Worm (Caenorhabditis elegans) whole organism, L1 larva: ENCODE results near the gene srw-62.

ENCODE experiments used
- C04F5.9 ChIP-seq: sonication (generic microtip); optimal IDR thresholded peaks from 2 replicates; lab custom pipeline; 2016; ENCODE audit warnings: missing genetic modification characterization, missing compliant biosample characterization
- C34B4.2 ChIP-seq: sonication (generic microtip); optimal IDR thresholded peaks from 2 replicates; lab custom pipeline; 2017; ENCODE audit warnings: mild to moderate bottlenecking, missing genetic modification characterization, missing compliant biosample characterization
- Y116A8C.19 ChIP-seq: sonication (generic microtip); optimal IDR thresholded peaks from 2 replicates; lab custom pipeline; 2016; ENCODE audit warnings: missing compliant biosample characterization, missing genetic modification characterization, borderline replicate concordance
- ceh-63 ChIP-seq: fragments of 200-800 bp; sonication (Bioruptor generic); optimal IDR thresholded peaks from 2 replicates; lab custom pipeline; 2018; ENCODE audit warnings: mild to moderate bottlenecking, missing genetic modification characterization, missing compliant biosample characterization
- ceh-8 ChIP-seq: fragments of 200-800 bp; sonication (Bioruptor generic); optimal IDR thresholded peaks from 2 replicates; lab custom pipeline; 2018; ENCODE audit warnings: mild to moderate bottlenecking, missing genetic modification characterization, moderate library complexity, missing compliant biosample characterization
- ceh-82 ChIP-seq, 3 experiments: fragments of 150-350 bp in 1 of 3; sonication (generic microtip) in 2 of 3; optimal IDR thresholded peaks; 2 replicates each; lab custom pipeline; 2014 to 2017; ENCODE audit warnings: missing biosample characterization in 3 of 3, missing genetic modification characterization in 3 of 3
- ceh-90 ChIP-seq: sonication (generic microtip); optimal IDR thresholded peaks from 2 replicates; lab custom pipeline; 2016; ENCODE audit warnings: missing genetic modification characterization, missing compliant biosample characterization
- efl-1 ChIP-seq, 4 experiments: fragments of 150-350 bp; optimal IDR thresholded peaks in 3 of 4; peaks in 1 of 4; 1 replicate in 1 of 4; 2 replicates in 3 of 4; lab custom pipeline; 2014; ENCODE audit warnings: missing biosample characterization in 2 of 4, missing genetic modification characterization in 2 of 4, missing genetic modification reagents in 2 of 4
- egl-13 ChIP-seq: sonication (generic microtip); optimal IDR thresholded peaks from 2 replicates; lab custom pipeline; 2016; ENCODE audit warnings: missing genotype, missing genetic modification reagents, missing genetic modification characterization, missing compliant biosample characterization
- egl-27 ChIP-seq, 2 experiments: fragments of 150-350 bp in 1 of 2; sonication (generic microtip); optimal IDR thresholded peaks; 3 replicates each; lab custom pipeline; 2017 to 2018; ENCODE audit warnings: missing biosample characterization in 2 of 2, missing genetic modification characterization in 2 of 2, missing genetic modification reagents in 2 of 2
- ets-5 ChIP-seq: fragments of 200-800 bp; sonication (Bioruptor generic); IDR thresholded peaks from 2 replicates; pipeline ENCODE4 v1.3.6; 2022; ENCODE audit warnings: missing genetic modification characterization, missing compliant biosample characterization
- fkh-10 ChIP-seq: sonication (generic microtip); optimal IDR thresholded peaks from 2 replicates; lab custom pipeline; 2017; ENCODE audit warnings: missing biosample characterization, missing genetic modification reagents, missing genetic modification characterization
- fkh-4 ChIP-seq: sonication (generic microtip); optimal IDR thresholded peaks from 2 replicates; lab custom pipeline; 2016; ENCODE audit warnings: missing compliant biosample characterization, missing genetic modification characterization, borderline replicate concordance
- fkh-8 ChIP-seq: sonication (generic microtip); optimal IDR thresholded peaks from 2 replicates; lab custom pipeline; 2016; ENCODE audit warnings: mild to moderate bottlenecking, missing genetic modification characterization, missing compliant biosample characterization
- fos-1 ChIP-seq: fragments of 150-350 bp; optimal IDR thresholded peaks from 2 replicates; lab custom pipeline; 2014; ENCODE audit warnings: missing biosample characterization, missing genetic modification characterization
- grh-1 ChIP-seq: fragments of 200-800 bp; sonication (Bioruptor generic); IDR thresholded peaks from 2 replicates; pipeline ENCODE4 v1.3.6; 2022; ENCODE audit warnings: missing genetic modification reagents, missing genetic modification characterization, missing compliant biosample characterization
- hlh-17 ChIP-seq: fragments of 200-800 bp; sonication (Bioruptor generic); optimal IDR thresholded peaks from 2 replicates; lab custom pipeline; 2018; ENCODE audit warnings: missing genetic modification characterization, mild to moderate bottlenecking, missing compliant biosample characterization, moderate library complexity, borderline replicate concordance
- hpl-2 ChIP-seq: fragments of 150-350 bp; optimal IDR thresholded peaks from 2 replicates; lab custom pipeline; 2014; ENCODE audit warnings: missing biosample characterization, missing genetic modification reagents, missing genetic modification characterization
- irx-1 ChIP-seq: sonication (generic microtip); optimal IDR thresholded peaks from 2 replicates; lab custom pipeline; 2016; ENCODE audit warnings: missing genetic modification characterization, missing compliant biosample characterization
- isw-1 ChIP-seq: fragments of 200-800 bp; sonication (Bioruptor generic); IDR thresholded peaks from 2 replicates; pipeline ENCODE4 v1.3.6; 2022; ENCODE audit warnings: missing genetic modification characterization, missing compliant biosample characterization
- jun-1 ChIP-seq: fragments of 150-350 bp; optimal IDR thresholded peaks from 2 replicates; lab custom pipeline; 2014; ENCODE audit warnings: missing biosample characterization, missing genetic modification reagents, missing genetic modification characterization
- lin-13 ChIP-seq: fragments of 150-350 bp; optimal IDR thresholded peaks from 2 replicates; lab custom pipeline; 2014; ENCODE audit warnings: missing biosample characterization, missing genetic modification reagents, missing genetic modification characterization
- lin-14 ChIP-seq: fragments of 200-800 bp; sonication (Bioruptor generic); optimal IDR thresholded peaks from 2 replicates; lab custom pipeline; 2018; ENCODE audit warnings: mild to moderate bottlenecking, missing genetic modification characterization, moderate library complexity, missing compliant biosample characterization
- lin-35 ChIP-seq, 2 experiments: fragments of 150-350 bp; optimal IDR thresholded peaks; 2 replicates each; lab custom pipeline; 2014; ENCODE audit warnings: missing biosample characterization in 2 of 2, missing genetic modification characterization in 2 of 2, missing genetic modification reagents in 2 of 2
- lin-39 ChIP-seq: fragments of 150-350 bp; optimal IDR thresholded peaks from 2 replicates; lab custom pipeline; 2014; ENCODE audit warnings: missing biosample characterization, missing genetic modification reagents, missing genetic modification characterization
- lsy-2 ChIP-seq, 2 experiments: fragments of 150-350 bp; optimal IDR thresholded peaks; 2 replicates each; lab custom pipeline; 2014; ENCODE audit warnings: missing biosample characterization in 2 of 2, missing genetic modification characterization in 2 of 2
- mep-1 ChIP-seq: fragments of 150-350 bp; optimal IDR thresholded peaks from 2 replicates; lab custom pipeline; 2014; ENCODE audit warnings: missing biosample characterization, missing genetic modification characterization
- nhr-11 ChIP-seq: fragments of 150-350 bp; optimal IDR thresholded peaks from 2 replicates; lab custom pipeline; 2014; ENCODE audit warnings: missing biosample characterization, missing genetic modification characterization
- nhr-12 ChIP-seq: sonication (generic microtip); optimal IDR thresholded peaks from 2 replicates; lab custom pipeline; 2017; ENCODE audit warnings: missing biosample characterization, missing genetic modification characterization
- nhr-20 ChIP-seq: sonication (generic microtip); optimal IDR thresholded peaks from 2 replicates; lab custom pipeline; 2016; ENCODE audit warnings: mild to moderate bottlenecking, missing genetic modification characterization, missing compliant biosample characterization
- nhr-47 ChIP-seq: sonication (generic microtip); optimal IDR thresholded peaks from 2 replicates; lab custom pipeline; 2016; ENCODE audit warnings: mild to moderate bottlenecking, missing genetic modification characterization, moderate library complexity, missing compliant biosample characterization
- nhr-71 ChIP-seq: sonication (generic microtip); optimal IDR thresholded peaks from 2 replicates; lab custom pipeline; 2016; ENCODE audit warnings: mild to moderate bottlenecking, missing genetic modification characterization, moderate library complexity, missing compliant biosample characterization
- nhr-76 ChIP-seq: sonication (generic microtip); optimal IDR thresholded peaks from 2 replicates; lab custom pipeline; 2017; ENCODE audit warnings: missing biosample characterization, missing genetic modification characterization
- nhr-84 ChIP-seq: sonication (generic microtip); optimal IDR thresholded peaks from 2 replicates; lab custom pipeline; 2017; ENCODE audit warnings: missing biosample characterization, missing genetic modification characterization
- nhr-85 ChIP-seq: sonication (generic microtip); peaks from one replicate; lab custom pipeline; 2016; ENCODE audit warnings: missing genetic modification characterization, inconsistent platforms, missing compliant biosample characterization
- nhr-90 ChIP-seq: sonication (generic microtip); optimal IDR thresholded peaks from 2 replicates; lab custom pipeline; 2016; ENCODE audit warnings: mild to moderate bottlenecking, missing genetic modification characterization, missing compliant biosample characterization; ENCODE audit not compliant: poor library complexity
- pax-3 ChIP-seq: fragments of 200-800 bp; sonication (Bioruptor generic); optimal IDR thresholded peaks from 2 replicates; lab custom pipeline; 2018; ENCODE audit warnings: mild to moderate bottlenecking, missing genetic modification characterization, moderate library complexity, missing compliant biosample characterization
- pqm-1 ChIP-seq: sonication (generic microtip); optimal IDR thresholded peaks from 3 replicates; lab custom pipeline; 2017; ENCODE audit warnings: missing biosample characterization, missing genetic modification characterization
- sox-4 ChIP-seq: sonication (generic microtip); optimal IDR thresholded peaks from 2 replicates; lab custom pipeline; 2016; ENCODE audit warnings: missing genetic modification characterization, missing compliant biosample characterization
- sptf-1 ChIP-seq: fragments of 150-350 bp; optimal IDR thresholded peaks from 2 replicates; lab custom pipeline; 2014; ENCODE audit warnings: missing biosample characterization, missing genetic modification characterization
- sup-37 ChIP-seq: fragments of 200-800 bp; sonication (Bioruptor generic); optimal IDR thresholded peaks from 2 replicates; lab custom pipeline; 2018; ENCODE audit warnings: mild to moderate bottlenecking, missing genetic modification characterization, missing compliant biosample characterization
- tbx-2 ChIP-seq: sonication (generic microtip); optimal IDR thresholded peaks from 2 replicates; lab custom pipeline; 2016; ENCODE audit warnings: missing genetic modification characterization, missing compliant biosample characterization
- tlp-1 ChIP-seq: fragments of 150-350 bp; optimal IDR thresholded peaks from 2 replicates; lab custom pipeline; 2014; ENCODE audit warnings: missing biosample characterization, missing genetic modification characterization
- unc-130 ChIP-seq: fragments of 150-350 bp; optimal IDR thresholded peaks from 2 replicates; lab custom pipeline; 2017; ENCODE audit warnings: missing biosample characterization, missing genetic modification characterization, inconsistent platforms
- unc-62 ChIP-seq: fragments of 150-350 bp; optimal IDR thresholded peaks from 2 replicates; lab custom pipeline; 2014; ENCODE audit warnings: missing biosample characterization, missing genetic modification reagents, missing genetic modification characterization
- unc-86 ChIP-seq: sonication (generic microtip); optimal IDR thresholded peaks from 2 replicates; lab custom pipeline; 2016; ENCODE audit warnings: missing genetic modification characterization, missing compliant biosample characterization
- unc-98 ChIP-seq: fragments of 200-800 bp; sonication (Bioruptor generic); IDR thresholded peaks from 2 replicates; pipeline ENCODE4 v1.3.6; 2022; ENCODE audit warnings: missing genetic modification characterization, missing compliant biosample characterization
- zag-1 ChIP-seq: fragments of 150-350 bp; optimal IDR thresholded peaks from 2 replicates; lab custom pipeline; 2014; ENCODE audit warnings: missing biosample characterization, missing genetic modification characterization
- zip-4 ChIP-seq: fragments of 200-800 bp; sonication (Bioruptor generic); optimal IDR thresholded peaks from 2 replicates; lab custom pipeline; 2018; ENCODE audit warnings: mild to moderate bottlenecking, missing genetic modification characterization, moderate library complexity, missing compliant biosample characterization
- ztf-11 ChIP-seq, 2 experiments: sonication (generic microtip); optimal IDR thresholded peaks; 2 replicates each; lab custom pipeline; 2016 to 2017; ENCODE audit warnings: missing genetic modification characterization in 2 of 2, missing biosample characterization in 1 of 2, missing compliant biosample characterization in 1 of 2
- ztf-4 ChIP-seq: fragments of 150-350 bp; optimal IDR thresholded peaks from 2 replicates; lab custom pipeline; 2014; ENCODE audit warnings: missing biosample characterization, missing genetic modification characterization

Gene srw-62

DNA sequence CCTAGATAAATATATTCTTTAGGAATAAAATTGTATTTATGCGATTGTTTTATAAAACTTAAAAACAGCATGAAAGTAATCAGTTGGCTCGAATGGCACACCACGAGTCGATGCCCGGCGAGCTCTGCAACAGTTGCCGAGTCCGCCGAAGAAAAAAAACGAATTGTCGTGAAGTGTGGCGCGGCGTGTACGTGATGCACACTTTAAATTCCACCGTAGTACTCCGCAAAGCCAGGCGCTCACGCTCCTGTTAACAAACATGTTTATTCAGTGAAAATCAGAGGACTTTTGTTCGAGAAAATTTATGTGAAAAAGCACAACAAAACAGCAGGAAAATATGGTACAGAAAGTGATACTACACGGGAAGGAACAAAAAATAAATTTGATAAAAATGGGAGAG lies 45.4 kb downstream of the srw-62 start (continued):
- TF ChIP-seq fkh-4 (tag; lab: Kevin White, UChicago) (no peak), fos-1 (tag; lab: Kevin White, UChicago) (no peak), lsy-2 (tag; optimal IDR thresholded peaks at IDR 0.05; lab: Kevin White, UChicago) (peak; percentile 90 to 98), irx-1 (no peak), lin-13 (GFP tag; lab: Kevin White, UChicago) (peak; percentile 17), lin-39 (tag; lab: Kevin White, UChicago) (no peak), nhr-47 (tag; lab: Kevin White, UChicago) (peak; percentile 30), unc-130 (tag; lab: Kevin White, UChicago) (peak; percentile 54), pax-3 (tag; lab: Kevin White, UChicago) (no peak), zip-4 (GFP tag; lab: Kevin White, UChicago) (no peak), ets-5 (GFP tag; lab: Robert Waterston, UW) (no peak), lin-14 (GFP tag; lab: Kevin White, UChicago) (no peak), C34B4.2 (tag; lab: Kevin White, UChicago) (no peak), fkh-8 (peak; percentile 35), fkh-10 (GFP tag; lab: Kevin White, UChicago) (no peak), pqm-1 (tag; lab: Kevin White, UChicago) (no peak), nhr-20 (tag; lab: Kevin White, UChicago) (peak; percentile 52), ztf-11 (tag; optimal IDR thresholded peaks at IDR 0.05; lab: Kevin White, UChicago) (no peak), efl-1 (optimal IDR thresholded peaks at IDR 0.05; lab: Kevin White, UChicago) (peak; percentile 61 to 72), efl-1 (GFP tag; optimal IDR thresholded peaks at IDR 0.05 in 1 of 2; lab: Kevin White, UChicago) (peak; percentile 61 to 94), zag-1 (tag; lab: Kevin White, UChicago) (no peak), sptf-1 (tag; lab: Kevin White, UChicago) (no peak), tbx-2 (tag; lab: Kevin White, UChicago) (peak; percentile 33), lin-35 (GFP tag; optimal IDR thresholded peaks at IDR 0.05; lab: Kevin White, UChicago) (peak; percentile 65 to 81), nhr-12 (tag; lab: Kevin White, UChicago) (no peak), unc-62 (no peak), mep-1 (tag; lab: Kevin White, UChicago) (peak; percentile 47), jun-1 (tag; lab: Kevin White, UChicago) (no peak), ceh-63 (GFP tag; lab: Kevin White, UChicago) (no peak), C04F5.9 (tag; lab: Kevin White, UChicago) (no peak), nhr-85 (peak; percentile 14), ztf-4 (tag; lab: Kevin White, UChicago) (no peak), sox-4 (tag; lab: Kevin White, UChicago) (no peak), hlh-17 (no peak), sup-37 (GFP tag; lab: Kevin White, UChicago) (no peak), egl-13 (tag; lab: Kevin White, UChicago) (no peak)

DNA sequence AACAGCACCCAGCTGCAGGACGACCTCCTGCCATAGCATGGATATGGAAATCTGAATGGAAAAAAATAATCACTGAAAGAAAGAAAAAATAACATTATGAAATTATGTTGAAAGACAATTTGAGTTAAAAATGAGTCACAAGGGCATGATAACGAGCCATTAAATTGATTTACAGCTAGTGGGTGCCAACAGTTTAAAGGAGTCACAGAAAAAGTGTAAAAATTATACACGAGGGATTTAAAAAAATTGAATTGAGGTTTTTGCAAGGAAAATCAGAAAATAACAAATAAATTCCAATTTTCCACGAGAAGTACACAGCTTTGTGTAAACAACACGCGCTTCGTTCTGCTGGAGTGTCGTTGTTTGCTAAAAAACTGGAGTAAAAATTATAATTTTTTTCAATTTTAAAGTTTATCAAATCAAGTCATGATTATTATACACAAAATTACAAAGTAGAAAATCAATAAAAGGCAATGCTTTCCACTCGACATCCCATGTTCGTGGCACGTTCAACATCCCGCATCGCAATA lies 48.7 kb downstream of the srw-62 start, which contains the start of gene T01H3.3:
Gene T01H3.3 (minus strand): TSS at position 51 of the 530 bp plus-strand sequence.
- no peak for TF ChIP-seq isw-1
- TF ChIP-seq nhr-90 (tag; lab: Kevin White, UChicago): peak; percentile 42
- TF ChIP-seq fkh-10 (GFP tag; lab: Kevin White, UChicago): no peak
- TF ChIP-seq nhr-11 (tag; lab: Kevin White, UChicago): no peak
- no peak for TF ChIP-seq hlh-17
- no peak for TF ChIP-seq hpl-2 (GFP tag; lab: Kevin White, UChicago)
- peak; percentile 13 for TF ChIP-seq mep-1 (tag; lab: Kevin White, UChicago)
- peak; percentile 22 for TF ChIP-seq unc-130 (tag; lab: Kevin White, UChicago)
- TF ChIP-seq ceh-82 (tag; optimal IDR thresholded peaks at IDR 0.05; lab: Kevin White, UChicago): peak in 2 of 3 experiments; percentile 20 to 31
- no peak for TF ChIP-seq unc-86 (tag; lab: Kevin White, UChicago)
- TF ChIP-seq nhr-71 (tag; lab: Kevin White, UChicago): peak; percentile 66
- no peak for TF ChIP-seq Y116A8C.19 (tag; lab: Kevin White, UChicago)
- TF ChIP-seq ceh-8: no peak
- TF ChIP-seq ceh-90 (tag; lab: Kevin White, UChicago): no peak
- no peak for TF ChIP-seq sox-4 (tag; lab: Kevin White, UChicago)
- no peak for TF ChIP-seq nhr-84 (tag; lab: Kevin White, UChicago)
- TF ChIP-seq efl-1 (optimal IDR thresholded peaks at IDR 0.05; lab: Kevin White, UChicago): peak; percentile 52 to 66
- TF ChIP-seq efl-1 (GFP tag; optimal IDR thresholded peaks at IDR 0.05 in 1 of 2; lab: Kevin White, UChicago): peak in 1 of 2 experiments; percentile 58
- TF ChIP-seq tlp-1 (tag; lab: Kevin White, UChicago): no peak
- no peak for TF ChIP-seq nhr-76 (tag; lab: Kevin White, UChicago)
- no peak for TF ChIP-seq egl-27 (tag; optimal IDR thresholded peaks at IDR 0.05; lab: Kevin White, UChicago)
- TF ChIP-seq grh-1: no peak
- no peak for TF ChIP-seq unc-98 (GFP tag; lab: Robert Waterston, UW)
